Worm (Caenorhabditis elegans): Measurements from ENCODE around the gene C48B4.11.

ce11 chrIII:9598168-9598567 is 32.3 kb upstream of the C48B4.11 start, which contains the start of gene F58A4.1:
- TF ChIP-seq hmg-11 (tag; optimal IDR thresholded peaks at IDR 0.05) = no peak
- TF ChIP-seq aly-2 (tag; optimal IDR thresholded peaks at IDR 0.05) = no peak
- no peak for TF ChIP-seq nhr-12 (tag; optimal IDR thresholded peaks at IDR 0.05)
- TF ChIP-seq lin-15B (tag; optimal IDR thresholded peaks at IDR 0.05) = no peak
- TF ChIP-seq elt-3 (tag; optimal IDR thresholded peaks at IDR 0.05) = no peak
- no peak for TF ChIP-seq snpc-4 (tag; optimal IDR thresholded peaks at IDR 0.05)
- no peak for TF ChIP-seq nhr-11 (tag; optimal IDR thresholded peaks at IDR 0.05)
- no peak for TF ChIP-seq nhr-43 (tag; optimal IDR thresholded peaks at IDR 0.05; ENCODE audit: poor library complexity, severe bottlenecking)
- TF ChIP-seq egl-27 (tag; optimal IDR thresholded peaks at IDR 0.05) = no peak
- TF ChIP-seq pqm-1 (tag; optimal IDR thresholded peaks at IDR 0.05) = no peak
- no peak for TF ChIP-seq nhr-76 (tag; optimal IDR thresholded peaks at IDR 0.05)
- TF ChIP-seq unc-39 (tag; optimal IDR thresholded peaks at IDR 0.05) = no peak
- TF ChIP-seq elt-1 (tag; optimal IDR thresholded peaks at IDR 0.05) = no peak

Measured in whole organism, L3 larva.